Worm (Caenorhabditis elegans) whole organism, L3 larva: Measurements from ENCODE around the gene nsph-1.1.

ENCODE experiments used
- ZK546.5 ChIP-seq: sonication (generic microtip); optimal IDR thresholded peaks from 2 replicates; lab custom pipeline; 2017; ENCODE audit warnings: missing biosample characterization, missing genetic modification characterization
- aly-2 ChIP-seq: fragments of 150-350 bp; optimal IDR thresholded peaks from 2 replicates; lab custom pipeline; 2014; ENCODE audit warnings: missing biosample characterization, missing genetic modification characterization
- ama-1 ChIP-seq: fragments of 150-350 bp; optimal IDR thresholded peaks from 2 replicates; lab custom pipeline; 2018
- egl-27 ChIP-seq: sonication (generic microtip); optimal IDR thresholded peaks from 4 replicates; lab custom pipeline; 2017; ENCODE audit warnings: missing biosample characterization, missing genetic modification reagents, missing genetic modification characterization
- elt-3 ChIP-seq, 3 experiments: fragments of 150-350 bp in 1 of 3; sonication (generic microtip) in 2 of 3; optimal IDR thresholded peaks; 2 replicates in 2 of 3; 4 replicates in 1 of 3; lab custom pipeline; 2014 to 2017; ENCODE audit warnings: missing biosample characterization in 3 of 3, missing genetic modification characterization in 3 of 3
- lin-15B ChIP-seq: fragments of 150-350 bp; optimal IDR thresholded peaks from 2 replicates; lab custom pipeline; 2014; ENCODE audit warnings: missing biosample characterization, missing genetic modification characterization
- nhr-11 ChIP-seq: fragments of 150-350 bp; optimal IDR thresholded peaks from 2 replicates; lab custom pipeline; 2014; ENCODE audit warnings: missing biosample characterization, missing genetic modification characterization
- nhr-77 ChIP-seq: fragments of 150-350 bp; optimal IDR thresholded peaks from 2 replicates; lab custom pipeline; 2014; ENCODE audit warnings: missing biosample characterization, missing genetic modification characterization
- pha-4 ChIP-seq: fragments of 150-350 bp; optimal IDR thresholded peaks from 2 replicates; lab custom pipeline; 2014; ENCODE audit warnings: missing biosample characterization, missing genetic modification reagents, missing genetic modification characterization
- tbx-2 ChIP-seq: sonication (generic microtip); optimal IDR thresholded peaks from 2 replicates; lab custom pipeline; 2016; ENCODE audit warnings: mild to moderate bottlenecking, missing genetic modification characterization, missing compliant biosample characterization

DNA sequence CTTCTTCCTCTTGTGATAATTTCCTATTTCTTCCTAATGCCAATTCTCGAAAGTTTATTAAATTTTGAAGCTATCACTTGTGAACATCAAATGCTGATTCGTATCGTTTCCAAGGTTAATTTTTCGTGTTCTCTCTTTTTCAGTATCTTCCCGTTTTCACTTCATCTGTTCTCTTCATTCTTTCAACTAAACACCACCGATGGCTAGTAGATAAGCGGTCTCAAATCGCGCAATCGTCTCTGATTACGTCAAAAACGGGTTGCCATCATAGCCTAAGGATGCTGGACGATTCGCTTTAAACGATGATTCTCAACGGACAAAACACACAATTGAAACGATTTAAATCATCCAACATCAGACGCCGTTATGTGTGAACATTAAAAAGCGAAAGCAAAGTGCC, 49.0 kb upstream of the nsph-1.1 start:
- TF ChIP-seq lin-15B (tag; lab: Kevin White, UChicago) (no peak), egl-27 (tag; lab: Kevin White, UChicago) (no peak), elt-3 (tag; optimal IDR thresholded peaks at IDR 0.05; lab: Kevin White, UChicago) (no peak), ZK546.5 (no peak), ama-1 (no peak), nhr-77 (tag; lab: Kevin White, UChicago) (no peak), nhr-11 (tag; lab: Kevin White, UChicago) (no peak), tbx-2 (tag; lab: Kevin White, UChicago) (no peak), pha-4 (tag; lab: Kevin White, UChicago) (no peak), aly-2 (tag; lab: Kevin White, UChicago) (no peak)
